Fruit fly (Drosophila melanogaster): ENCODE measurements around the gene CG42337.

CG42337 gene

dm6 chr3L:21171905-21172304 is 21.3 kb downstream of the CG42337 start, which contains the start of gene Ac78C:
Ac78C (minus strand) TSS chr3L:21171930.
- no peak for TF ChIP-seq psq (optimal IDR thresholded peaks at IDR 0.05)
- TF ChIP-seq usp (GFP tag; optimal IDR thresholded peaks at IDR 0.05): no peak
- TF ChIP-seq pan (optimal IDR thresholded peaks at IDR 0.05): no peak
- TF ChIP-seq EcR (GFP tag; optimal IDR thresholded peaks at IDR 0.05): no peak
- TF ChIP-seq CG8478 (optimal IDR thresholded peaks at IDR 0.05): no peak
- TF ChIP-seq Dll (optimal IDR thresholded peaks at IDR 0.05): no peak

dm6 chr3L:21145841-21146395 is 47.2 kb downstream of the CG42337 start:
- no peak for TF ChIP-seq usp (GFP tag; optimal IDR thresholded peaks at IDR 0.05)
- no peak for TF ChIP-seq Dll (optimal IDR thresholded peaks at IDR 0.05)
- no peak for TF ChIP-seq CG8478 (optimal IDR thresholded peaks at IDR 0.05)
- TF ChIP-seq psq (optimal IDR thresholded peaks at IDR 0.05): no peak

- TF ChIP-seq EcR (GFP tag; optimal IDR thresholded peaks at IDR 0.05): no peak
- TF ChIP-seq Dll (optimal IDR thresholded peaks at IDR 0.05): no peak
- TF ChIP-seq CG8478 (optimal IDR thresholded peaks at IDR 0.05): no peak
- TF ChIP-seq pan (optimal IDR thresholded peaks at IDR 0.05): no peak
- TF ChIP-seq usp (GFP tag; optimal IDR thresholded peaks at IDR 0.05): no peak
- no peak for TF ChIP-seq psq (optimal IDR thresholded peaks at IDR 0.05)
Observed at dm6 chr3L:21136253-21136652, 56.9 kb downstream of the CG42337 start, which contains the start of gene CG10565. CG10565 (minus strand) TSS chr3L:21136353.

- TF ChIP-seq psq (optimal IDR thresholded peaks at IDR 0.05) (no peak), pan (optimal IDR thresholded peaks at IDR 0.05) (no peak), EcR (GFP tag; optimal IDR thresholded peaks at IDR 0.05) (no peak), usp (GFP tag; optimal IDR thresholded peaks at IDR 0.05) (no peak), Dll (optimal IDR thresholded peaks at IDR 0.05) (no peak), CG8478 (optimal IDR thresholded peaks at IDR 0.05) (no peak)
Observed at dm6 chr3L:21135850-21136249, 57.3 kb downstream of the CG42337 start.

Measured in whole organism.